Worm (Caenorhabditis elegans): ENCODE results near the gene crn-3.

The crn-3 gene

ce11 chrII:10548778-10549671 is 38.8 kb upstream of the crn-3 start (continued):
- TF ChIP-seq nhr-25 (tag; optimal IDR thresholded peaks at IDR 0.05; ENCODE audit: borderline replicate concordance, insufficient read depth) (peak; percentile 51), nhr-102 (tag; optimal IDR thresholded peaks at IDR 0.05) (peak; percentile 32), attf-4 (tag; optimal IDR thresholded peaks at IDR 0.05) (no peak), F37D6.2 (tag; optimal IDR thresholded peaks at IDR 0.05) (peak; percentile 61), unc-62 (GFP tag; optimal IDR thresholded peaks at IDR 0.05 in 1 of 2) (peak in 1 of 2 experiments; percentile 99), unc-62 (tag; optimal IDR thresholded peaks at IDR 0.05) (no peak), lir-3 (tag; optimal IDR thresholded peaks at IDR 0.05) (no peak), ztf-11 (tag; optimal IDR thresholded peaks at IDR 0.05) (no peak), nhr-6 (tag; optimal IDR thresholded peaks at IDR 0.05) (peak; percentile 57)

ce11 chrII:10550173-10550572 is 37.7 kb upstream of the crn-3 start:
- TF ChIP-seq pqm-1 (tag; optimal IDR thresholded peaks at IDR 0.05) (no peak), ama-1 (optimal IDR thresholded peaks at IDR 0.05) (peak; percentile 73), snpc-1.2 (GFP tag; IDR thresholded peaks at IDR 0.05) (0 out of 2 replicates have a peak, but pooled peaks have one; percentile 7), aha-1 (tag) (peak; percentile 98), daf-16 (GFP tag; optimal IDR thresholded peaks at IDR 0.05) (no peak), daf-16 (tag; optimal IDR thresholded peaks at IDR 0.05) (peak; percentile 16), mdt-29 (GFP tag; IDR thresholded peaks at IDR 0.05) (0 out of 2 replicates have a peak, but pooled peaks have one; percentile 36), lsy-2 (tag; optimal IDR thresholded peaks at IDR 0.05) (peak in 1 of 2 experiments; percentile 27), set-16 (GFP tag; IDR thresholded peaks at IDR 0.05) (peak; percentile 37; the same call in 1 of the 2 replicates), unc-62 (GFP tag; optimal IDR thresholded peaks at IDR 0.05 in 1 of 2) (peak in 1 of 2 experiments; percentile 84), unc-62 (tag; optimal IDR thresholded peaks at IDR 0.05) (no peak), hif-1 (tag; optimal IDR thresholded peaks at IDR 0.05) (no peak)

- TF ChIP-seq aha-1 (tag) (peak; percentile 92), rbr-2 (tag; optimal IDR thresholded peaks at IDR 0.05) (peak; percentile 14), dpl-1 (GFP tag; optimal IDR thresholded peaks at IDR 0.05) (no peak), mep-1 (tag; optimal IDR thresholded peaks at IDR 0.05) (peak; percentile 31), mdl-1 (tag; optimal IDR thresholded peaks at IDR 0.05) (peak in 1 of 2 experiments; percentile 15), nhr-6 (tag; optimal IDR thresholded peaks at IDR 0.05) (no peak), mes-2 (tag; optimal IDR thresholded peaks at IDR 0.05; ENCODE audit: poor library complexity, severe bottlenecking) (no peak), ama-1 (optimal IDR thresholded peaks at IDR 0.05) (peak; percentile 79), madf-9 (GFP tag; conservative IDR thresholded peaks at IDR 0.05) (0 out of 2 replicates have a peak, but pooled peaks have one; percentile 16), nhr-11 (tag; optimal IDR thresholded peaks at IDR 0.05) (peak; percentile 25), madf-5 (GFP tag; IDR thresholded peaks at IDR 0.05) (0 out of 4 replicates have a peak, but pooled peaks of 1 of the 2 experiments have one; percentile 7), hlh-30 (tag; optimal IDR thresholded peaks at IDR 0.05; ENCODE audit: insufficient read depth) (peak; percentile 14), unc-62 (GFP tag; optimal IDR thresholded peaks at IDR 0.05 in 1 of 2) (peak in 1 of 2 experiments; percentile 91), unc-62 (tag; optimal IDR thresholded peaks at IDR 0.05) (no peak)
Measured at ce11 chrII:10550872-10551647, 36.8 kb upstream of the crn-3 start.

ce11 chrII:10551985-10552736 is 35.7 kb upstream of the crn-3 start:
- TF ChIP-seq hmg-1.1 (GFP tag; IDR thresholded peaks at IDR 0.05), result peak; percentile 80
- TF ChIP-seq dpl-1 (GFP tag; optimal IDR thresholded peaks at IDR 0.05), result peak; percentile 64
- peak; percentile 26 for TF ChIP-seq spr-3 (GFP tag; optimal IDR thresholded peaks at IDR 0.05)
- peak; percentile 76 to 92 for TF ChIP-seq lsy-2 (tag; optimal IDR thresholded peaks at IDR 0.05)
- no peak for TF ChIP-seq daf-12 (tag; optimal IDR thresholded peaks at IDR 0.05)
- TF ChIP-seq ztf-7 (tag; optimal IDR thresholded peaks at IDR 0.05), result peak; percentile 61
- TF ChIP-seq nhr-111 (GFP tag; optimal IDR thresholded peaks at IDR 0.05), result no peak
- peak; percentile 67 for TF ChIP-seq T26A8.4 (GFP tag; IDR thresholded peaks at IDR 0.05)
- TF ChIP-seq fkh-10 (GFP tag; optimal IDR thresholded peaks at IDR 0.05), result peak; percentile 91
- peak; percentile 28; the same call in 1 of the 2 replicates for TF ChIP-seq arid-1 (GFP tag; conservative IDR thresholded peaks at IDR 0.05)
- peak; percentile 25 to 69 for TF ChIP-seq hif-1 (tag; optimal IDR thresholded peaks at IDR 0.05)
- no peak for TF ChIP-seq daf-8 (GFP tag; IDR thresholded peaks at IDR 0.05)
- peak; percentile 83 for TF ChIP-seq rbr-2 (tag; optimal IDR thresholded peaks at IDR 0.05)
- peak; percentile 99 for TF ChIP-seq aha-1 (tag)
- no peak for TF ChIP-seq dmd-8 (GFP tag; IDR thresholded peaks at IDR 0.05)
- no peak for TF ChIP-seq attf-4 (tag; optimal IDR thresholded peaks at IDR 0.05)
- peak in 1 of 2 experiments; percentile 100 for TF ChIP-seq unc-62 (GFP tag; optimal IDR thresholded peaks at IDR 0.05 in 1 of 2)
- TF ChIP-seq unc-62 (tag; optimal IDR thresholded peaks at IDR 0.05), result no peak
- peak; percentile 52 for TF ChIP-seq zag-1 (tag; optimal IDR thresholded peaks at IDR 0.05)

Measured in whole organism, L4 larva.